ENCODE assay signal across 3 fruit fly cellular contexts in genomic region chr3L:8708856-8709255, dm6.
TF ChIP-seq lines count a peak whose summit lies in the region.

No protein-coding gene starts in this region.

- no peak for TF ChIP-seq CTCF in whole organism, embryonic (GFP tag; optimal IDR thresholded peaks at IDR 0.05; lab: Kevin White, UChicago)

TF ChIP-seq in whole organism, embryonic, 481 proteins besides CTCF, POLR2A, EP300 and RAD21 (continues in another document):
- TF ChIP-seq Tbp (GFP tag; optimal IDR thresholded peaks at IDR 0.05; lab: Kevin White, UChicago) (no peak), Atf6 (GFP tag; IDR thresholded peaks at IDR 0.05; lab: Robert Waterston, UW) (peak; percentile 63), lilli (GFP tag; optimal IDR thresholded peaks at IDR 0.05; lab: Kevin White, UChicago) (peak; percentile 25), CG10321 (GFP tag; IDR thresholded peaks at IDR 0.05; lab: Robert Waterston, UW) (0 out of 2 replicates have a peak, but pooled peaks have one; percentile 36), CG42726 (GFP tag; IDR thresholded peaks at IDR 0.05; lab: Robert Waterston, UW; ENCODE audit: partially characterized antibody) (no peak), CG3163 (GFP tag; optimal IDR thresholded peaks at IDR 0.05; lab: Kevin White, UChicago) (no peak), prd (optimal IDR thresholded peaks at IDR 0.05; lab: Kevin White, UChicago) (no peak), prd (GFP tag; IDR thresholded peaks at IDR 0.05; lab: Robert Waterston, UW) (no peak), fd64A (GFP tag; optimal IDR thresholded peaks at IDR 0.05; lab: Kevin White, UChicago) (no peak), CG4854 (GFP tag; optimal IDR thresholded peaks at IDR 0.05; lab: Kevin White, UChicago) (no peak), CG3281 (GFP tag; optimal IDR thresholded peaks at IDR 0.05; lab: Kevin White, UChicago) (peak; percentile 24), sug (tag; optimal IDR thresholded peaks at IDR 0.05; lab: Kevin White, UChicago) (peak; percentile 84), br (optimal IDR thresholded peaks at IDR 0.05; lab: Kevin White, UChicago) (no peak), CG12155 (GFP tag; optimal IDR thresholded peaks at IDR 0.05; lab: Kevin White, UChicago) (peak; percentile 11), Max (GFP tag; optimal IDR thresholded peaks at IDR 0.05; lab: Kevin White, UChicago) (no peak), CG2678 (tag; optimal IDR thresholded peaks at IDR 0.05; lab: Kevin White, UChicago) (no peak), dysf (GFP tag; IDR thresholded peaks at IDR 0.05; lab: Robert Waterston, UW) (0 out of 3 replicates have a peak, but pooled peaks have one; percentile 37), cwo (GFP tag; optimal IDR thresholded peaks at IDR 0.05; lab: Kevin White, UChicago) (peak; percentile 33), CG2120 (GFP tag; optimal IDR thresholded peaks at IDR 0.05; lab: Kevin White, UChicago) (peak; percentile 61), slbo (GFP tag; IDR thresholded peaks at IDR 0.05; lab: Robert Waterston, UW) (peak; percentile 29; the same call in 1 of the 2 replicates), grau (tag; optimal IDR thresholded peaks at IDR 0.05; lab: Kevin White, UChicago) (peak; percentile 13), Myb (GFP tag; optimal IDR thresholded peaks at IDR 0.05; lab: Kevin White, UChicago) (no peak), chm (GFP tag; IDR thresholded peaks at IDR 0.05; lab: Robert Waterston, UW) (no peak), CG17361 (GFP tag; IDR thresholded peaks at IDR 0.05; lab: Robert Waterston, UW) (no peak), tin (GFP tag; optimal IDR thresholded peaks at IDR 0.05; lab: Kevin White, UChicago) (no peak), CG7963 (GFP tag; IDR thresholded peaks at IDR 0.05; lab: Robert Waterston, UW; ENCODE audit: partially characterized antibody) (no peak), CG16815 (GFP tag; optimal IDR thresholded peaks at IDR 0.05; lab: Kevin White, UChicago) (no peak), zfh2 (GFP tag; optimal IDR thresholded peaks at IDR 0.05; lab: Kevin White, UChicago) (peak; percentile 18), Taf1 (GFP tag; IDR thresholded peaks at IDR 0.05; lab: Robert Waterston, UW) (no peak), gem (tag; optimal IDR thresholded peaks at IDR 0.05; lab: Kevin White, UChicago) (peak; percentile 11)

TF ChIP-seq in whole organism, prepupa, 60 proteins besides CTCF, POLR2A, EP300 and RAD21:
- TF ChIP-seq fkh (GFP tag; optimal IDR thresholded peaks at IDR 0.05; lab: Kevin White, UChicago) (no peak), vri (GFP tag; optimal IDR thresholded peaks at IDR 0.05; lab: Kevin White, UChicago) (peak; percentile 19)
TF ChIP-seq in whole organism, prepupa: peak in this region for 1.

TF ChIP-seq in whole organism, wandering third instar larva, 38 proteins besides CTCF, POLR2A, EP300 and RAD21:
- no peak for TF ChIP-seq HLH106 (tag; optimal IDR thresholded peaks at IDR 0.05; lab: Kevin White, UChicago)
- TF ChIP-seq Dfd (GFP tag; optimal IDR thresholded peaks at IDR 0.05; lab: Kevin White, UChicago), result no peak
- TF ChIP-seq Abd-B (GFP tag; optimal IDR thresholded peaks at IDR 0.05; lab: Kevin White, UChicago), result no peak
- TF ChIP-seq dl (GFP tag; optimal IDR thresholded peaks at IDR 0.05; lab: Kevin White, UChicago; ENCODE audit: insufficient read depth in 1 of 2, partially characterized antibody in 2 of 2), result no peak
- TF ChIP-seq Mio (GFP tag; optimal IDR thresholded peaks at IDR 0.05; lab: Kevin White, UChicago), result no peak
- TF ChIP-seq CG9705 (GFP tag; optimal IDR thresholded peaks at IDR 0.05; lab: Kevin White, UChicago), result no peak
- no peak for TF ChIP-seq psq (GFP tag; optimal IDR thresholded peaks at IDR 0.05; lab: Kevin White, UChicago)
- TF ChIP-seq foxo (GFP tag; optimal IDR thresholded peaks at IDR 0.05; lab: Kevin White, UChicago), result peak in 1 of 2 experiments; percentile 11
- TF ChIP-seq Rel (GFP tag; optimal IDR thresholded peaks at IDR 0.05; lab: Kevin White, UChicago), result no peak
- TF ChIP-seq Rel (tag; optimal IDR thresholded peaks at IDR 0.05; lab: Kevin White, UChicago), result no peak
- no peak for TF ChIP-seq CG32264 (GFP tag; optimal IDR thresholded peaks at IDR 0.05; lab: Kevin White, UChicago)
- no peak for TF ChIP-seq usp (GFP tag; optimal IDR thresholded peaks at IDR 0.05; lab: Kevin White, UChicago)
- no peak for TF ChIP-seq br (GFP tag; optimal IDR thresholded peaks at IDR 0.05; lab: Kevin White, UChicago)
- TF ChIP-seq rgr (GFP tag; optimal IDR thresholded peaks at IDR 0.05; lab: Kevin White, UChicago), result peak; percentile 11
- no peak for TF ChIP-seq GATAd (GFP tag; optimal IDR thresholded peaks at IDR 0.05; lab: Kevin White, UChicago)
- no peak for TF ChIP-seq woc (GFP tag; optimal IDR thresholded peaks at IDR 0.05; lab: Kevin White, UChicago)
- TF ChIP-seq ey (GFP tag; optimal IDR thresholded peaks at IDR 0.05; lab: Kevin White, UChicago), result peak; percentile 9
- no peak for TF ChIP-seq sage (GFP tag; optimal IDR thresholded peaks at IDR 0.05; lab: Kevin White, UChicago)
- no peak for TF ChIP-seq jim (GFP tag; optimal IDR thresholded peaks at IDR 0.05; lab: Kevin White, UChicago)
- TF ChIP-seq Jra (GFP tag; optimal IDR thresholded peaks at IDR 0.05; lab: Kevin White, UChicago), result no peak
- TF ChIP-seq N (GFP tag; optimal IDR thresholded peaks at IDR 0.05; lab: Kevin White, UChicago), result no peak
- no peak for TF ChIP-seq pan (optimal IDR thresholded peaks at IDR 0.05; lab: Kevin White, UChicago)
- TF ChIP-seq tai (GFP tag; optimal IDR thresholded peaks at IDR 0.05; lab: Kevin White, UChicago), result no peak
- peak; percentile 2 for TF ChIP-seq h (GFP tag; optimal IDR thresholded peaks at IDR 0.05; lab: Kevin White, UChicago)
